Worm (Caenorhabditis elegans) whole organism, L4/young adult: ENCODE measurements around the gene Y110A2AL.3.

Experiments used
- dao-5 ChIP-seq: sonication (generic microtip); optimal IDR thresholded peaks from 2 replicates; lab custom pipeline; 2016; ENCODE audit warnings: missing genotype, missing genetic modification characterization, moderate library complexity, missing compliant biosample characterization
- him-1 ChIP-seq: sonication (generic microtip); optimal IDR thresholded peaks from 2 replicates; lab custom pipeline; 2016; ENCODE audit warnings: missing genotype, missing genetic modification reagents, missing genetic modification characterization, missing compliant biosample characterization

DNA sequence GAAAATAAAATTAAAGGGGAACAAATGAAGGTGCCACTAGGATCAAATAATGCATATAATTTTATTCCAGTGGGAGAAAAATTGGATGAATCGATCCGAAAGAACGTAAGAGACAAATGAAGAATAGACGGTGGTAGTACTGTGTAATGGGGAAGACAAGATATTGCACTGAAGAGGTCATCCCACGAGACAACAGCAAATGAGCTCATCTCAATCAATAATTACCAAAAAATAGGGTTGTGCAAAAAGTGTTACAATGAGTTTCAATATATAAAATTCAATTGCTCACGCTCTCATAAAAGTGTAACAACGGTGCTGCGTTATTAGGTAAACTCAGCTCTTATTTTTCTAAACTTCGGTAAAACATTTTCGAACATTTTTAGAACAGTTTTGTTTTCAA, 30.0 kb upstream of the Y110A2AL.3 start, which contains the start of gene K12H6.7:
- TF ChIP-seq him-1 (no peak), dao-5 (tag; lab: Kevin White, UChicago) (no peak)
